Fruit fly (Drosophila melanogaster): ENCODE measurements around the gene Cow.

- TF ChIP-seq EcR (GFP tag; optimal IDR thresholded peaks at IDR 0.05) (no peak), CG34367 (tag; optimal IDR thresholded peaks at IDR 0.05) (no peak), CG10348 (GFP tag; IDR thresholded peaks at IDR 0.05) (no peak)
Measured at dm6 chr3R:23120933-23121332, 8.4 kb upstream of the Cow start.

All from whole organism, pupa.